Worm (Caenorhabditis elegans) whole organism, L1 larva: ENCODE measurements around the gene hsp-16.2.
A peak's percentile ranks its signal among the peaks of the same experiment; 100 is the strongest.

Experiments
- C04F5.9 ChIP-seq: sonication (generic microtip); optimal IDR thresholded peaks from 2 replicates; lab custom pipeline; 2016; ENCODE audit warnings: missing genetic modification characterization, missing compliant biosample characterization
- C34B4.2 ChIP-seq: sonication (generic microtip); optimal IDR thresholded peaks from 2 replicates; lab custom pipeline; 2017; ENCODE audit warnings: mild to moderate bottlenecking, missing genetic modification characterization, missing compliant biosample characterization
- Y116A8C.19 ChIP-seq: sonication (generic microtip); optimal IDR thresholded peaks from 2 replicates; lab custom pipeline; 2016; ENCODE audit warnings: missing compliant biosample characterization, missing genetic modification characterization, borderline replicate concordance
- alr-1 ChIP-seq: fragments of 200-800 bp; sonication (Bioruptor generic); optimal IDR thresholded peaks from 2 replicates; lab custom pipeline; 2018; ENCODE audit warnings: borderline replicate concordance, mild to moderate bottlenecking, missing genetic modification characterization, missing compliant biosample characterization
- ceh-63 ChIP-seq: fragments of 200-800 bp; sonication (Bioruptor generic); optimal IDR thresholded peaks from 2 replicates; lab custom pipeline; 2018; ENCODE audit warnings: mild to moderate bottlenecking, missing genetic modification characterization, missing compliant biosample characterization
- ceh-8 ChIP-seq: fragments of 200-800 bp; sonication (Bioruptor generic); optimal IDR thresholded peaks from 2 replicates; lab custom pipeline; 2018; ENCODE audit warnings: mild to moderate bottlenecking, missing genetic modification characterization, moderate library complexity, missing compliant biosample characterization
- ceh-82 ChIP-seq, 3 experiments: fragments of 150-350 bp in 1 of 3; sonication (generic microtip) in 2 of 3; optimal IDR thresholded peaks; 2 replicates each; lab custom pipeline; 2014 to 2017; ENCODE audit warnings: missing biosample characterization in 3 of 3, missing genetic modification characterization in 3 of 3
- ceh-88 ChIP-seq: fragments of 200-800 bp; sonication (Bioruptor generic); IDR thresholded peaks from 2 replicates; pipeline ENCODE4 v1.3.6; 2022; ENCODE audit warnings: missing genetic modification characterization, missing compliant biosample characterization
- ceh-90 ChIP-seq: sonication (generic microtip); optimal IDR thresholded peaks from 2 replicates; lab custom pipeline; 2016; ENCODE audit warnings: missing genetic modification characterization, missing compliant biosample characterization
- ces-1 ChIP-seq: fragments of 150-350 bp; optimal IDR thresholded peaks from 2 replicates; lab custom pipeline; 2014; ENCODE audit warnings: missing biosample characterization, missing genetic modification reagents, missing genetic modification characterization
- dpl-1 ChIP-seq, 3 experiments: fragments of 150-350 bp in 2 of 3; sonication (generic microtip) in 1 of 3; optimal IDR thresholded peaks; 2 replicates each; lab custom pipeline; 2014 to 2017; ENCODE audit warnings: missing biosample characterization in 3 of 3, missing genetic modification characterization in 3 of 3, missing genetic modification reagents in 3 of 3
- dsc-1 ChIP-seq: sonication (generic microtip); optimal IDR thresholded peaks from 2 replicates; lab custom pipeline; 2016; ENCODE audit warnings: mild to moderate bottlenecking, missing genetic modification characterization, missing compliant biosample characterization
- efl-1 ChIP-seq, 4 experiments: fragments of 150-350 bp; optimal IDR thresholded peaks in 3 of 4; peaks in 1 of 4; 1 replicate in 1 of 4; 2 replicates in 3 of 4; lab custom pipeline; 2014; ENCODE audit warnings: missing biosample characterization in 2 of 4, missing genetic modification characterization in 2 of 4, missing genetic modification reagents in 2 of 4
- egl-13 ChIP-seq: sonication (generic microtip); optimal IDR thresholded peaks from 2 replicates; lab custom pipeline; 2016; ENCODE audit warnings: missing genotype, missing genetic modification reagents, missing genetic modification characterization, missing compliant biosample characterization
- egl-27 ChIP-seq, 2 experiments: fragments of 150-350 bp in 1 of 2; sonication (generic microtip); optimal IDR thresholded peaks; 3 replicates each; lab custom pipeline; 2017 to 2018; ENCODE audit warnings: missing biosample characterization in 2 of 2, missing genetic modification characterization in 2 of 2, missing genetic modification reagents in 2 of 2
- elt-2 ChIP-seq: sonication (generic microtip); optimal IDR thresholded peaks from 2 replicates; lab custom pipeline; 2016; ENCODE audit warnings: missing genetic modification characterization, mild to moderate bottlenecking, inconsistent platforms, missing compliant biosample characterization, missing genetic modification reagents
- elt-3 ChIP-seq, 6 experiments: fragments of 150-350 bp in 1 of 6; sonication (generic microtip); optimal IDR thresholded peaks; 2 replicates each; lab custom pipeline; 2017 to 2018; ENCODE audit warnings: missing biosample characterization in 6 of 6, missing genetic modification characterization in 6 of 6, inconsistent platforms in 1 of 6
- fkh-10 ChIP-seq: sonication (generic microtip); optimal IDR thresholded peaks from 2 replicates; lab custom pipeline; 2017; ENCODE audit warnings: missing biosample characterization, missing genetic modification reagents, missing genetic modification characterization
- fkh-8 ChIP-seq: sonication (generic microtip); optimal IDR thresholded peaks from 2 replicates; lab custom pipeline; 2016; ENCODE audit warnings: mild to moderate bottlenecking, missing genetic modification characterization, missing compliant biosample characterization
- grh-1 ChIP-seq: fragments of 200-800 bp; sonication (Bioruptor generic); IDR thresholded peaks from 2 replicates; pipeline ENCODE4 v1.3.6; 2022; ENCODE audit warnings: missing genetic modification reagents, missing genetic modification characterization, missing compliant biosample characterization
- hlh-4 ChIP-seq: sonication (generic microtip); optimal IDR thresholded peaks from 2 replicates; lab custom pipeline; 2016; ENCODE audit warnings: mild to moderate bottlenecking, missing genetic modification characterization, missing compliant biosample characterization
- hpl-2 ChIP-seq: fragments of 150-350 bp; optimal IDR thresholded peaks from 2 replicates; lab custom pipeline; 2014; ENCODE audit warnings: missing biosample characterization, missing genetic modification reagents, missing genetic modification characterization
- irx-1 ChIP-seq: sonication (generic microtip); optimal IDR thresholded peaks from 2 replicates; lab custom pipeline; 2016; ENCODE audit warnings: missing genetic modification characterization, missing compliant biosample characterization
- isw-1 ChIP-seq: fragments of 200-800 bp; sonication (Bioruptor generic); IDR thresholded peaks from 2 replicates; pipeline ENCODE4 v1.3.6; 2022; ENCODE audit warnings: missing genetic modification characterization, missing compliant biosample characterization
- lin-13 ChIP-seq: fragments of 150-350 bp; optimal IDR thresholded peaks from 2 replicates; lab custom pipeline; 2014; ENCODE audit warnings: missing biosample characterization, missing genetic modification reagents, missing genetic modification characterization
- lin-14 ChIP-seq: fragments of 200-800 bp; sonication (Bioruptor generic); optimal IDR thresholded peaks from 2 replicates; lab custom pipeline; 2018; ENCODE audit warnings: mild to moderate bottlenecking, missing genetic modification characterization, moderate library complexity, missing compliant biosample characterization
- mef-2 ChIP-seq: fragments of 150-350 bp; optimal IDR thresholded peaks from 2 replicates; lab custom pipeline; 2014; ENCODE audit warnings: missing biosample characterization, missing genetic modification characterization
- nhr-11 ChIP-seq: fragments of 150-350 bp; optimal IDR thresholded peaks from 2 replicates; lab custom pipeline; 2014; ENCODE audit warnings: missing biosample characterization, missing genetic modification characterization
- nhr-12 ChIP-seq: sonication (generic microtip); optimal IDR thresholded peaks from 2 replicates; lab custom pipeline; 2017; ENCODE audit warnings: missing biosample characterization, missing genetic modification characterization
- nhr-84 ChIP-seq: sonication (generic microtip); optimal IDR thresholded peaks from 2 replicates; lab custom pipeline; 2017; ENCODE audit warnings: missing biosample characterization, missing genetic modification characterization
- nhr-85 ChIP-seq: sonication (generic microtip); peaks from one replicate; lab custom pipeline; 2016; ENCODE audit warnings: missing genetic modification characterization, inconsistent platforms, missing compliant biosample characterization
- nhr-90 ChIP-seq: sonication (generic microtip); optimal IDR thresholded peaks from 2 replicates; lab custom pipeline; 2016; ENCODE audit warnings: mild to moderate bottlenecking, missing genetic modification characterization, missing compliant biosample characterization; ENCODE audit not compliant: poor library complexity
- pag-3 ChIP-seq: sonication (generic microtip); optimal IDR thresholded peaks from 2 replicates; lab custom pipeline; 2017; ENCODE audit warnings: missing genetic modification characterization, mild to moderate bottlenecking, missing compliant biosample characterization, antibody characterized with exemption, borderline replicate concordance; ENCODE audit not compliant: insufficient read depth
- pax-3 ChIP-seq: fragments of 200-800 bp; sonication (Bioruptor generic); optimal IDR thresholded peaks from 2 replicates; lab custom pipeline; 2018; ENCODE audit warnings: mild to moderate bottlenecking, missing genetic modification characterization, moderate library complexity, missing compliant biosample characterization
- rnt-1 ChIP-seq: sonication (generic microtip); optimal IDR thresholded peaks from 2 replicates; lab custom pipeline; 2016; ENCODE audit warnings: mild to moderate bottlenecking, missing genetic modification characterization, moderate library complexity, missing compliant biosample characterization
- snu-23 ChIP-seq: sonication (generic microtip); optimal IDR thresholded peaks from 2 replicates; lab custom pipeline; 2016; ENCODE audit warnings: missing genetic modification characterization, missing compliant biosample characterization
- sox-4 ChIP-seq: sonication (generic microtip); optimal IDR thresholded peaks from 2 replicates; lab custom pipeline; 2016; ENCODE audit warnings: missing genetic modification characterization, missing compliant biosample characterization
- sptf-1 ChIP-seq: fragments of 150-350 bp; optimal IDR thresholded peaks from 2 replicates; lab custom pipeline; 2014; ENCODE audit warnings: missing biosample characterization, missing genetic modification characterization
- swsn-7 ChIP-seq: sonication (generic microtip); optimal IDR thresholded peaks from 2 replicates; lab custom pipeline; 2016; ENCODE audit warnings: missing genetic modification characterization, missing compliant biosample characterization
- tlp-1 ChIP-seq: fragments of 150-350 bp; optimal IDR thresholded peaks from 2 replicates; lab custom pipeline; 2014; ENCODE audit warnings: missing biosample characterization, missing genetic modification characterization
- unc-130 ChIP-seq: fragments of 150-350 bp; optimal IDR thresholded peaks from 2 replicates; lab custom pipeline; 2017; ENCODE audit warnings: missing biosample characterization, missing genetic modification characterization, inconsistent platforms
- unc-62 ChIP-seq: fragments of 150-350 bp; optimal IDR thresholded peaks from 2 replicates; lab custom pipeline; 2014; ENCODE audit warnings: missing biosample characterization, missing genetic modification reagents, missing genetic modification characterization
- unc-86 ChIP-seq: sonication (generic microtip); optimal IDR thresholded peaks from 2 replicates; lab custom pipeline; 2016; ENCODE audit warnings: missing genetic modification characterization, missing compliant biosample characterization
- vab-15 ChIP-seq: sonication (generic microtip); optimal IDR thresholded peaks from 2 replicates; lab custom pipeline; 2017; ENCODE audit warnings: missing genotype, mild to moderate bottlenecking, missing genetic modification characterization, missing compliant biosample characterization
- zag-1 ChIP-seq: fragments of 150-350 bp; optimal IDR thresholded peaks from 2 replicates; lab custom pipeline; 2014; ENCODE audit warnings: missing biosample characterization, missing genetic modification characterization
- zip-4 ChIP-seq: fragments of 200-800 bp; sonication (Bioruptor generic); optimal IDR thresholded peaks from 2 replicates; lab custom pipeline; 2018; ENCODE audit warnings: mild to moderate bottlenecking, missing genetic modification characterization, moderate library complexity, missing compliant biosample characterization
- ztf-4 ChIP-seq: fragments of 150-350 bp; optimal IDR thresholded peaks from 2 replicates; lab custom pipeline; 2014; ENCODE audit warnings: missing biosample characterization, missing genetic modification characterization

Gene hsp-16.2

DNA sequence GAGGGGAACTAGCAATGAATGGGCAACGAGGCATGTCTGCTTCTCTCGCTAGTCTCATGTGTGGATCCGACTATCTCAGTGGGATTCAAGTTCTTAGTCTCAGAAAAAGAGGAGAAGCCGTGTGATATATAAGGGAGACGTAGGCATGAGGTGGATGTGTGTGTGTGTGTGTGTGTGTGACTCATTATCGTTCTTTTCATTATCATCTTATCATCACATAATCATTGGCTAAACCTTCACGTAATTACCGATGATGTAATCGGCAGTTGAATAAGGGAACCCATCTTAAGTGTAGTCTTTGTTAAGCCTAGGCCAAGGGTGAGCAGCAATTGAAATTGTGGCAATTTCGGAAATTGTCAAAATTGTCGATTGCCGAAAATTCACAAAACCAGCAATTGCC is 25.2 kb upstream of the hsp-16.2 start, which contains the start of gene Y32G9B.1:
Gene Y32G9B.1, minus strand, starts transcription at position 101 of the 400 bp plus-strand sequence.
- TF ChIP-seq nhr-11 (tag; lab: Kevin White, UChicago) (no peak), ceh-90 (tag; lab: Kevin White, UChicago) (no peak), hlh-4 (no peak), zag-1 (tag; lab: Kevin White, UChicago) (no peak), ceh-8 (GFP tag; lab: Kevin White, UChicago) (no peak), egl-13 (no peak), dsc-1 (tag; lab: Kevin White, UChicago) (peak; percentile 14), C04F5.9 (tag; lab: Kevin White, UChicago) (no peak), elt-3 (tag; optimal IDR thresholded peaks at IDR 0.05; lab: Kevin White, UChicago) (no peak), lin-13 (GFP tag; lab: Kevin White, UChicago) (no peak), nhr-12 (tag; lab: Kevin White, UChicago) (no peak), irx-1 (tag; lab: Kevin White, UChicago) (no peak), hpl-2 (GFP tag; lab: Kevin White, UChicago) (no peak), nhr-90 (tag; lab: Kevin White, UChicago) (no peak), pax-3 (tag; lab: Kevin White, UChicago) (no peak), unc-86 (tag; lab: Kevin White, UChicago) (no peak), nhr-85 (tag; lab: Kevin White, UChicago) (peak; percentile 30)

ce11 chrV:1824528-1824927 is 19.8 kb upstream of the hsp-16.2 start:
- no peak for TF ChIP-seq zip-4
- no peak for TF ChIP-seq pax-3 (tag; lab: Kevin White, UChicago)
- TF ChIP-seq, all 84 proteins: peak for 0

DNA sequence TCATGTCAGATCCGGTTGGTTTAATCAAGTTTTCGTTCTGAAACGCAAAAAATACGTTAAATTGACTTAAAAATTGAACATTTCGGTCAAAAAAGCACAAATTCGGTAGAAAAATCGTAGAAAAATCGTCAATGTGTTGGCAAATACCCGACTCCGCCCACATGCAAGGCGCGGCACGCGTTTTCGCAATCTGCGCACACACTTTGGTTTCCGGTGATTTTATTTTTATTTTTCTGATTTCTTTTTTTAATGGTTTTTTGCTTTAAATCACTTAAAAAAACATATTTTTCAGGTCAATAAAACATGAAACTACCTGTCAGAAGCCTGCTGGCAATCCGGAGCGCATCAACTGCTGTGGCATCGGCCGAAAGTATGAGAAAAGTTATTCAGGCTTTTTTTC is 16.5 kb upstream of the hsp-16.2 start, which contains the start of the genes gly-7 and mrpl-39:
Gene gly-7, minus strand, starts transcription at position 37 of the 400 bp plus-strand sequence.
Gene mrpl-39, plus strand, starts transcription at position 293 of the 400 bp plus-strand sequence.
- TF ChIP-seq lin-14 (GFP tag; lab: Kevin White, UChicago) (no peak), alr-1 (no peak), isw-1 (GFP tag; lab: Robert Waterston, UW) (no peak), tlp-1 (tag; lab: Kevin White, UChicago) (no peak), ces-1 (GFP tag; lab: Kevin White, UChicago) (no peak), hlh-4 (no peak), mef-2 (tag; lab: Kevin White, UChicago) (no peak), elt-3 (tag; optimal IDR thresholded peaks at IDR 0.05; lab: Kevin White, UChicago) (no peak), fkh-8 (tag; lab: Kevin White, UChicago) (no peak), vab-15 (no peak), sox-4 (no peak), swsn-7 (tag; lab: Kevin White, UChicago) (peak; percentile 11), dsc-1 (tag; lab: Kevin White, UChicago) (peak; percentile 21), unc-86 (tag; lab: Kevin White, UChicago) (no peak), ceh-90 (tag; lab: Kevin White, UChicago) (no peak), unc-62 (GFP tag; lab: Kevin White, UChicago) (no peak), pag-3 (tag; lab: Kevin White, UChicago) (no peak), ztf-4 (no peak), fkh-10 (GFP tag; lab: Kevin White, UChicago) (no peak), efl-1 (optimal IDR thresholded peaks at IDR 0.05; lab: Kevin White, UChicago) (peak; percentile 21 to 52), efl-1 (GFP tag; optimal IDR thresholded peaks at IDR 0.05 in 1 of 2; lab: Kevin White, UChicago) (peak; percentile 45 to 93), ceh-63 (GFP tag; lab: Kevin White, UChicago) (no peak), snu-23 (GFP tag; lab: Kevin White, UChicago) (peak; percentile 48), nhr-84 (tag; lab: Kevin White, UChicago) (no peak), C34B4.2 (no peak), sptf-1 (no peak), dpl-1 (GFP tag; optimal IDR thresholded peaks at IDR 0.05; lab: Kevin White, UChicago) (peak in 2 of 3 experiments; percentile 34 to 48), zag-1 (tag; lab: Kevin White, UChicago) (no peak), hpl-2 (GFP tag; lab: Kevin White, UChicago) (no peak), rnt-1 (tag; lab: Kevin White, UChicago) (peak; percentile 53), egl-27 (tag; optimal IDR thresholded peaks at IDR 0.05; lab: Kevin White, UChicago) (no peak), unc-130 (tag; lab: Kevin White, UChicago) (peak; percentile 20), Y116A8C.19 (tag; lab: Kevin White, UChicago) (no peak), nhr-11 (tag; lab: Kevin White, UChicago) (no peak), elt-2 (tag; lab: Kevin White, UChicago) (no peak), ceh-88 (GFP tag; lab: Robert Waterston, UW) (no peak), grh-1 (GFP tag; lab: Robert Waterston, UW) (no peak), ceh-82 (tag; optimal IDR thresholded peaks at IDR 0.05; lab: Kevin White, UChicago) (peak in 1 of 3 experiments; percentile 27)
